Worm (Caenorhabditis elegans): ENCODE measurements around the gene F17C11.26.

ce11 chrV:10909959-10910358 lies 31.3 kb upstream of the F17C11.26 start:
- TF ChIP-seq him-1 (tag; optimal IDR thresholded peaks at IDR 0.05) (no peak), W03F9.2 (tag; optimal IDR thresholded peaks at IDR 0.05) (no peak)

Measured in whole organism, L4/young adult.